Fruit fly (Drosophila melanogaster) whole organism, embryonic: ENCODE measurements around the gene CG43131.

Experiments used
- B-H1 ChIP-seq: fragments of 200-800 bp; sonication (Bioruptor generic); IDR thresholded peaks from 3 replicates; pipeline ENCODE4 v1.3.6; 2022; ENCODE audit warnings: missing biosample characterization, missing genetic modification characterization
- C15 ChIP-seq: fragments of 200-800 bp; sonication (Bioruptor generic); IDR thresholded peaks from 3 replicates; pipeline ENCODE4 v1.3.6; 2022; ENCODE audit warnings: missing biosample characterization, missing genetic modification characterization
- CG10274 ChIP-seq: fragments of 200-800 bp; sonication (Bioruptor generic); optimal IDR thresholded peaks from 3 replicates; lab custom pipeline; 2017; ENCODE audit warnings: missing biosample characterization, mild to moderate bottlenecking, missing genetic modification characterization
- CG11085 ChIP-seq: fragments of 200-800 bp; sonication (Bioruptor generic); IDR thresholded peaks from 2 replicates; pipeline ENCODE4 v1.3.6; 2022; ENCODE audit warnings: missing biosample characterization, missing genetic modification characterization
- CG11456 ChIP-seq: fragments of 200-800 bp; sonication (Bioruptor generic); IDR thresholded peaks from 3 replicates; pipeline ENCODE4 v1.3.6; 2022; ENCODE audit warnings: missing biosample characterization, missing genetic modification characterization
- CG11560 ChIP-seq: fragments of 200-800 bp; sonication (Bioruptor generic); IDR thresholded peaks from 3 replicates; pipeline ENCODE4 v1.3.6; 2022; ENCODE audit warnings: missing biosample characterization, missing genetic modification characterization
- CG12769 ChIP-seq: fragments of 200-800 bp; sonication (Bioruptor generic); optimal IDR thresholded peaks from 2 replicates; lab custom pipeline; 2019; ENCODE audit warnings: missing biosample characterization, mild to moderate bottlenecking, missing genetic modification characterization, moderate library complexity
- CG13287 ChIP-seq: fragments of 200-800 bp; sonication (Bioruptor generic); IDR thresholded peaks from 2 replicates; pipeline ENCODE4 v1.3.6; 2022; ENCODE audit warnings: missing biosample characterization, missing genetic modification characterization; ENCODE audit not compliant: partially characterized antibody
- CG15011 ChIP-seq: fragments of 200-800 bp; sonication (Bioruptor generic); optimal IDR thresholded peaks from 3 replicates; lab custom pipeline; 2018; ENCODE audit warnings: missing biosample characterization, mild to moderate bottlenecking, missing genetic modification characterization
- CG15514 ChIP-seq: fragments of 200-800 bp; sonication (Bioruptor generic); optimal IDR thresholded peaks from 3 replicates; lab custom pipeline; 2017; ENCODE audit warnings: missing biosample characterization, missing genetic modification characterization, mild to moderate bottlenecking, moderate library complexity, missing genetic modification reagents
- CG16863 ChIP-seq: fragments of 200-800 bp; sonication (Bioruptor generic); optimal IDR thresholded peaks from 3 replicates; lab custom pipeline; 2016; ENCODE audit warnings: missing biosample characterization, missing genetic modification characterization
- CG3407 ChIP-seq: fragments of 200-800 bp; sonication (Bioruptor generic); optimal IDR thresholded peaks from 2 replicates; lab custom pipeline; 2018; ENCODE audit warnings: missing biosample characterization, mild to moderate bottlenecking, missing genetic modification characterization
- CG3847 ChIP-seq: fragments of 200-800 bp; sonication (Bioruptor generic); IDR thresholded peaks from 2 replicates; pipeline ENCODE4 v1.3.6; 2022; ENCODE audit warnings: missing biosample characterization, missing genetic modification characterization
- CG4617 ChIP-seq: fragments of 200-800 bp; sonication (Bioruptor generic); optimal IDR thresholded peaks from 3 replicates; lab custom pipeline; 2016; ENCODE audit warnings: missing biosample characterization, missing genetic modification characterization, borderline replicate concordance
- CG6654 ChIP-seq: fragments of 200-800 bp; sonication (Bioruptor generic); optimal IDR thresholded peaks from 2 replicates; lab custom pipeline; 2017; ENCODE audit warnings: missing biosample characterization, mild to moderate bottlenecking, missing genetic modification characterization
- CG6765 ChIP-seq: fragments of 200-800 bp; sonication (Bioruptor generic); optimal IDR thresholded peaks from 3 replicates; lab custom pipeline; 2017; ENCODE audit warnings: missing biosample characterization, mild to moderate bottlenecking, missing genetic modification characterization
- CG6854 ChIP-seq: fragments of 200-800 bp; sonication (Bioruptor generic); optimal IDR thresholded peaks from 3 replicates; lab custom pipeline; 2017; ENCODE audit warnings: missing biosample characterization, mild to moderate bottlenecking, missing genetic modification characterization
- CG7745 ChIP-seq: fragments of 200-800 bp; sonication (Bioruptor generic); optimal IDR thresholded peaks from 2 replicates; lab custom pipeline; 2018; ENCODE audit warnings: missing biosample characterization, mild to moderate bottlenecking, missing genetic modification characterization, moderate library complexity
- CG8281 ChIP-seq: fragments of 200-800 bp; sonication (Bioruptor generic); optimal IDR thresholded peaks from 2 replicates; lab custom pipeline; 2018; ENCODE audit warnings: missing biosample characterization, mild to moderate bottlenecking, missing genetic modification characterization, moderate library complexity
- CG8359 ChIP-seq: fragments of 200-800 bp; sonication (Bioruptor generic); optimal IDR thresholded peaks from 2 replicates; lab custom pipeline; 2017; ENCODE audit warnings: missing biosample characterization, mild to moderate bottlenecking, missing genetic modification characterization, borderline replicate concordance
- CG8388 ChIP-seq: fragments of 200-800 bp; sonication (Bioruptor generic); optimal IDR thresholded peaks from 2 replicates; lab custom pipeline; 2019; ENCODE audit warnings: missing biosample characterization, mild to moderate bottlenecking, missing genetic modification characterization, moderate library complexity
- CG9932 ChIP-seq: fragments of 200-800 bp; sonication (Bioruptor generic); IDR thresholded peaks from 2 replicates; pipeline ENCODE4 v1.3.6; 2022; ENCODE audit warnings: missing biosample characterization, missing genetic modification characterization
- Chrac-16 ChIP-seq: fragments of 200-800 bp; sonication (Bioruptor generic); optimal IDR thresholded peaks from 3 replicates; lab custom pipeline; 2016; ENCODE audit warnings: missing biosample characterization, missing genetic modification characterization
- Doc3 ChIP-seq: fragments of 200-800 bp; sonication (Bioruptor generic); IDR thresholded peaks from 3 replicates; pipeline ENCODE4 v1.3.6; 2022; ENCODE audit warnings: missing biosample characterization, missing genetic modification characterization; ENCODE audit not compliant: partially characterized antibody
- ERR ChIP-seq: fragments of 200-800 bp; sonication (Bioruptor generic); optimal IDR thresholded peaks from 2 replicates; lab custom pipeline; 2016; ENCODE audit warnings: missing biosample characterization, missing genetic modification characterization
- GATAe ChIP-seq: fragments of 200-800 bp; sonication (Bioruptor generic); conservative IDR thresholded peaks from 2 replicates; pipeline ENCODE4 v1.3.6; 2022; ENCODE audit warnings: missing biosample characterization, missing genetic modification characterization
- Hmr ChIP-seq: fragments of 200-800 bp; sonication (Bioruptor generic); optimal IDR thresholded peaks from 3 replicates; lab custom pipeline; 2017; ENCODE audit warnings: mild to moderate bottlenecking, missing biosample characterization, missing genetic modification reagents, missing genetic modification characterization
- Hr39 ChIP-seq: fragments of >200 bp; optimal IDR thresholded peaks from 2 replicates; lab custom pipeline; 2017
- Hr78 ChIP-seq, 2 experiments: fragments of 200-800 bp in 1 of 2; fragments of >200 bp in 1 of 2; sonication (Bioruptor generic) in 1 of 2; optimal IDR thresholded peaks; 2 replicates each; lab custom pipeline; 2017 to 2019; ENCODE audit warnings: missing biosample characterization in 2 of 2, missing genetic modification characterization in 2 of 2, mild to moderate bottlenecking in 1 of 2, moderate library complexity in 1 of 2
- Opbp ChIP-seq: fragments of 200-800 bp; sonication (Bioruptor generic); IDR thresholded peaks from 3 replicates; pipeline ENCODE4 v1.3.6; 2022; ENCODE audit warnings: missing biosample characterization, missing genetic modification characterization; ENCODE audit not compliant: partially characterized antibody
- Scr ChIP-seq: fragments of 200-800 bp; sonication (Bioruptor generic); IDR thresholded peaks from 2 replicates; pipeline ENCODE4 v1.3.6; 2022; ENCODE audit warnings: missing biosample characterization, missing genetic modification characterization; ENCODE audit not compliant: partially characterized antibody
- Side ChIP-seq: fragments of 200-800 bp; sonication (Bioruptor generic); optimal IDR thresholded peaks from 2 replicates; lab custom pipeline; 2016; ENCODE audit warnings: missing biosample characterization, missing genetic modification characterization
- Ssrp ChIP-seq: fragments of 200-800 bp; sonication (Bioruptor generic); optimal IDR thresholded peaks from 2 replicates; lab custom pipeline; 2018; ENCODE audit warnings: missing biosample characterization, mild to moderate bottlenecking, missing genetic modification characterization, moderate library complexity
- abd-A ChIP-seq: fragments of 200-800 bp; sonication (Bioruptor generic); optimal IDR thresholded peaks from 3 replicates; lab custom pipeline; 2019; ENCODE audit warnings: missing biosample characterization, mild to moderate bottlenecking, missing genetic modification characterization, moderate library complexity
- chn ChIP-seq: fragments of 200-800 bp; sonication (Bioruptor generic); optimal IDR thresholded peaks from 2 replicates; lab custom pipeline; 2016; ENCODE audit warnings: missing biosample characterization, missing genetic modification characterization
- ci ChIP-seq: fragments of 200-800 bp; sonication (Bioruptor generic); IDR thresholded peaks from 3 replicates; pipeline ENCODE4 v1.3.6; 2022; ENCODE audit warnings: missing biosample characterization, missing genetic modification characterization
- corto ChIP-seq: fragments of 200-800 bp; sonication (Bioruptor generic); optimal IDR thresholded peaks from 2 replicates; lab custom pipeline; 2016; ENCODE audit warnings: missing biosample characterization, mild to moderate bottlenecking, missing genetic modification characterization, moderate library complexity
- crc ChIP-seq: fragments of 200-800 bp; sonication (Bioruptor generic); optimal IDR thresholded peaks from 2 replicates; lab custom pipeline; 2016; ENCODE audit warnings: missing biosample characterization, missing genetic modification characterization
- gfzf ChIP-seq: fragments of 200-800 bp; sonication (Bioruptor generic); optimal IDR thresholded peaks from 2 replicates; lab custom pipeline; 2016; ENCODE audit warnings: missing biosample characterization, mild to moderate bottlenecking, missing genetic modification characterization, moderate library complexity
- kay ChIP-seq: fragments of 200-800 bp; sonication (Bioruptor generic); optimal IDR thresholded peaks from 2 replicates; lab custom pipeline; 2016; ENCODE audit warnings: missing biosample characterization, missing genetic modification characterization
- ken ChIP-seq: fragments of 200-800 bp; sonication (Bioruptor generic); IDR thresholded peaks from 3 replicates; pipeline ENCODE4 v1.3.6; 2022; ENCODE audit warnings: missing biosample characterization, missing genetic modification characterization
- mam ChIP-seq: fragments of 200-800 bp; sonication (Bioruptor generic); optimal IDR thresholded peaks from 3 replicates; lab custom pipeline; 2016; ENCODE audit warnings: missing biosample characterization, missing genetic modification characterization
- onecut ChIP-seq: fragments of 200-800 bp; sonication (Bioruptor generic); IDR thresholded peaks from 2 replicates; pipeline ENCODE4 v1.3.6; 2022; ENCODE audit warnings: missing biosample characterization, missing genetic modification characterization
- pnt ChIP-seq: fragments of 200-800 bp; sonication (Bioruptor generic); optimal IDR thresholded peaks from 3 replicates; lab custom pipeline; 2016; ENCODE audit warnings: missing biosample characterization, missing genetic modification characterization
- shn ChIP-seq: fragments of 200-800 bp; sonication (Bioruptor generic); optimal IDR thresholded peaks from 3 replicates; lab custom pipeline; 2016; ENCODE audit warnings: missing biosample characterization, missing genetic modification characterization
- sisA ChIP-seq: fragments of 200-800 bp; sonication (Bioruptor generic); IDR thresholded peaks from 2 replicates; pipeline ENCODE4 v1.3.6; 2022; ENCODE audit warnings: missing biosample characterization, missing genetic modification characterization
- tin ChIP-seq: fragments of 200-800 bp; sonication (Bioruptor generic); optimal IDR thresholded peaks from 3 replicates; lab custom pipeline; 2016; ENCODE audit warnings: missing biosample characterization, missing genetic modification characterization
- tll ChIP-seq, 2 experiments: fragments of 200-800 bp in 1 of 2; fragments of >200 bp in 1 of 2; sonication (Bioruptor generic) in 1 of 2; optimal IDR thresholded peaks; 2 replicates each; lab custom pipeline; 2017 to 2019; ENCODE audit warnings: missing biosample characterization in 2 of 2, missing genetic modification characterization in 2 of 2, mild to moderate bottlenecking in 1 of 2, moderate library complexity in 1 of 2
- twi ChIP-seq: fragments of 200-800 bp; optimal IDR thresholded peaks from 2 replicates; lab custom pipeline; 2019; ENCODE audit warnings: missing biosample characterization, mild to moderate bottlenecking, missing genetic modification characterization, moderate library complexity
- usp ChIP-seq: fragments of >200 bp; optimal IDR thresholded peaks from 2 replicates; lab custom pipeline; 2017; ENCODE audit warnings: missing biosample characterization, missing genetic modification characterization

CG43131 gene

dm6 chr3R:5109558-5110211 is 707 bp upstream of the CG43131 start (continued):
- TF ChIP-seq CG3847 (GFP tag; lab: Robert Waterston, UW) (no peak), Doc3 (GFP tag; lab: Robert Waterston, UW) (no peak), CG10274 (GFP tag; lab: Kevin White, UChicago) (no peak), C15 (GFP tag; lab: Robert Waterston, UW) (no peak), corto (GFP tag; lab: Kevin White, UChicago) (no peak), CG11456 (GFP tag; lab: Robert Waterston, UW) (no peak), CG15011 (GFP tag; lab: Kevin White, UChicago) (no peak), twi (peak; percentile 98), mam (no peak), usp (GFP tag; lab: Kevin White, UChicago) (no peak), tin (GFP tag; lab: Kevin White, UChicago) (no peak), CG7745 (tag; lab: Kevin White, UChicago) (peak; percentile 60), CG6765 (no peak), Chrac-16 (GFP tag; lab: Kevin White, UChicago) (no peak), CG12769 (tag; lab: Kevin White, UChicago) (no peak), CG11560 (tag; lab: Robert Waterston, UW) (no peak), CG8281 (tag; lab: Kevin White, UChicago) (no peak), CG15514 (GFP tag; lab: Kevin White, UChicago) (no peak), Opbp (GFP tag; lab: Robert Waterston, UW) (0 out of 3 replicates have a peak, but pooled peaks have one; percentile 28), chn (GFP tag; lab: Kevin White, UChicago) (no peak), ci (GFP tag; lab: Robert Waterston, UW) (peak; percentile 41; the same call in 1 of the 3 replicates), ERR (GFP tag; lab: Kevin White, UChicago) (no peak), Ssrp (no peak), Scr (GFP tag; lab: Robert Waterston, UW) (no peak), Side (GFP tag; lab: Kevin White, UChicago) (no peak), CG16863 (GFP tag; lab: Kevin White, UChicago) (no peak), kay (GFP tag; lab: Kevin White, UChicago) (no peak), pnt (GFP tag; lab: Kevin White, UChicago) (no peak), GATAe (GFP tag; lab: Robert Waterston, UW) (no peak), CG6654 (no peak), Hr39 (no peak), B-H1 (GFP tag; lab: Robert Waterston, UW) (no peak), ken (GFP tag; lab: Robert Waterston, UW) (0 out of 3 replicates have a peak, but pooled peaks have one; percentile 14), Hmr (GFP tag; lab: Kevin White, UChicago) (no peak), CG13287 (GFP tag; lab: Robert Waterston, UW) (no peak), CG6854 (GFP tag; lab: Kevin White, UChicago) (no peak), CG8388 (GFP tag; lab: Kevin White, UChicago) (no peak), CG3407 (GFP tag; lab: Kevin White, UChicago) (no peak), CG9932 (GFP tag; lab: Robert Waterston, UW) (no peak), CG8359 (GFP tag; lab: Kevin White, UChicago) (no peak), CG4617 (GFP tag; lab: Kevin White, UChicago) (no peak), onecut (no peak), crc (no peak), tll (GFP tag; optimal IDR thresholded peaks at IDR 0.05; lab: Kevin White, UChicago) (peak in 1 of 2 experiments; percentile 89), sisA (no peak), shn (no peak), CG11085 (no peak), gfzf (GFP tag; lab: Kevin White, UChicago) (no peak), abd-A (tag; lab: Kevin White, UChicago) (peak; percentile 75), Hr78 (GFP tag; optimal IDR thresholded peaks at IDR 0.05; lab: Kevin White, UChicago) (no peak)
